Worm (Caenorhabditis elegans) whole organism, L4 larva: Measurements from ENCODE around the gene T01G1.4.
"Not testable (repeated sequence)": the region's sequence is repeated elsewhere in the genome, so short reads cannot be mapped to it uniquely, and the experiment has no call there.

Experiments
- D1046.2 ChIP-seq: fragments of 200-800 bp; sonication (Bioruptor generic); IDR thresholded peaks from 2 replicates; pipeline ENCODE4 v1.3.6; 2022; ENCODE audit warnings: missing genetic modification characterization, missing compliant biosample characterization
- F10B5.3 ChIP-seq: sonication (generic microtip); optimal IDR thresholded peaks from 2 replicates; lab custom pipeline; 2016; ENCODE audit warnings: mild to moderate bottlenecking, missing genetic modification characterization, missing compliant biosample characterization
- F26F4.8 ChIP-seq: fragments of 200-800 bp; sonication (Bioruptor generic); conservative IDR thresholded peaks from 2 replicates; pipeline ENCODE4 v1.3.6; 2022; ENCODE audit warnings: missing genetic modification characterization, missing compliant biosample characterization
- F49E8.2 ChIP-seq: sonication (generic microtip); optimal IDR thresholded peaks from 2 replicates; lab custom pipeline; 2016; ENCODE audit warnings: missing compliant biosample characterization, mild to moderate bottlenecking, missing genetic modification characterization, borderline replicate concordance
- Y105C5A.15 ChIP-seq: fragments of 200-800 bp; sonication (Bioruptor generic); IDR thresholded peaks from 2 replicates; pipeline ENCODE4 v1.3.6; 2022; ENCODE audit warnings: missing genetic modification characterization, missing compliant biosample characterization
- Y48G9A.11 ChIP-seq: fragments of 200-800 bp; sonication (Bioruptor generic); IDR thresholded peaks from 2 replicates; pipeline ENCODE4 v1.3.6; 2022; ENCODE audit warnings: missing genetic modification reagents, missing genetic modification characterization, missing compliant biosample characterization
- Y5F2A.4 ChIP-seq: fragments of 200-800 bp; sonication (Bioruptor generic); optimal IDR thresholded peaks from 2 replicates; lab custom pipeline; 2018; ENCODE audit warnings: mild to moderate bottlenecking, missing genetic modification characterization, missing compliant biosample characterization
- ZK337.2 ChIP-seq: fragments of 200-800 bp; sonication (Bioruptor generic); IDR thresholded peaks from 2 replicates; pipeline ENCODE4 v1.3.6; 2022; ENCODE audit warnings: missing genetic modification reagents, missing genetic modification characterization, missing compliant biosample characterization
- arid-1 ChIP-seq: fragments of 200-800 bp; sonication (Bioruptor generic); conservative IDR thresholded peaks from 2 replicates; pipeline ENCODE4 v1.3.6; 2022; ENCODE audit warnings: missing genetic modification reagents, missing genetic modification characterization, missing compliant biosample characterization
- ceh-28 ChIP-seq: fragments of 150-350 bp; optimal IDR thresholded peaks from 2 replicates; lab custom pipeline; 2014; ENCODE audit warnings: missing biosample characterization, missing genetic modification reagents, missing genetic modification characterization
- ceh-44 ChIP-seq: fragments of 200-800 bp; sonication (Bioruptor generic); IDR thresholded peaks from 2 replicates; pipeline ENCODE4 v1.3.6; 2022; ENCODE audit warnings: missing genetic modification reagents, missing genetic modification characterization, missing compliant biosample characterization
- ceh-82 ChIP-seq: sonication (generic microtip); optimal IDR thresholded peaks from 2 replicates; lab custom pipeline; 2017; ENCODE audit warnings: missing biosample characterization, missing genetic modification characterization
- ctbp-1 ChIP-seq: fragments of 200-800 bp; sonication (Bioruptor generic); IDR thresholded peaks from 2 replicates; pipeline ENCODE4 v1.3.6; 2022; ENCODE audit warnings: missing genetic modification reagents, missing genetic modification characterization, missing compliant biosample characterization
- daf-19 ChIP-seq: fragments of 200-800 bp; sonication (Bioruptor generic); conservative IDR thresholded peaks from 2 replicates; pipeline ENCODE4 v1.3.6; 2022; ENCODE audit warnings: missing genetic modification characterization, missing compliant biosample characterization
- dmd-8 ChIP-seq: fragments of 200-800 bp; sonication (Bioruptor generic); IDR thresholded peaks from 2 replicates; pipeline ENCODE4 v1.3.6; 2022; ENCODE audit warnings: missing genetic modification characterization, missing compliant biosample characterization
- duxl-1 ChIP-seq: sonication (generic microtip); optimal IDR thresholded peaks from 2 replicates; lab custom pipeline; 2016; ENCODE audit warnings: mild to moderate bottlenecking, missing genetic modification characterization, moderate library complexity, missing compliant biosample characterization; ENCODE audit not compliant: poor library complexity
- gei-8 ChIP-seq: fragments of 200-800 bp; sonication (Bioruptor generic); optimal IDR thresholded peaks from 2 replicates; lab custom pipeline; 2018; ENCODE audit warnings: mild to moderate bottlenecking, missing genetic modification characterization, missing compliant biosample characterization
- lim-7 ChIP-seq: fragments of 200-800 bp; sonication (Bioruptor generic); IDR thresholded peaks from 2 replicates; pipeline ENCODE4 v1.3.6; 2022; ENCODE audit warnings: missing genetic modification characterization, missing compliant biosample characterization
- lin-38 ChIP-seq: fragments of 200-800 bp; sonication (Bioruptor generic); IDR thresholded peaks from 2 replicates; pipeline ENCODE4 v1.3.6; 2022; ENCODE audit warnings: missing genetic modification reagents, missing genetic modification characterization, missing compliant biosample characterization
- lir-3 ChIP-seq: sonication (generic microtip); optimal IDR thresholded peaks from 2 replicates; lab custom pipeline; 2016; ENCODE audit warnings: mild to moderate bottlenecking, missing genetic modification characterization, missing compliant biosample characterization
- madf-5 ChIP-seq, 2 experiments: fragments of 200-800 bp; sonication (Bioruptor generic); IDR thresholded peaks; 2 replicates each; pipeline ENCODE4 v1.3.6; 2022; ENCODE audit warnings: missing compliant biosample characterization in 2 of 2, missing genetic modification characterization in 2 of 2
- mes-2 ChIP-seq: sonication (generic microtip); optimal IDR thresholded peaks from 2 replicates; lab custom pipeline; 2016; ENCODE audit warnings: missing genotype, mild to moderate bottlenecking, missing genetic modification characterization, missing compliant biosample characterization; ENCODE audit not compliant: poor library complexity, severe bottlenecking
- nhr-25 ChIP-seq: sonication (generic microtip); optimal IDR thresholded peaks from 2 replicates; lab custom pipeline; 2017; ENCODE audit warnings: missing genetic modification characterization, mild to moderate bottlenecking, missing compliant biosample characterization, antibody characterized with exemption, moderate library complexity, borderline replicate concordance; ENCODE audit not compliant: insufficient read depth
- nhr-48 ChIP-seq: sonication (generic microtip); optimal IDR thresholded peaks from 2 replicates; lab custom pipeline; 2016; ENCODE audit warnings: mild to moderate bottlenecking, missing genetic modification characterization, missing compliant biosample characterization
- nhr-6 ChIP-seq: fragments of 150-350 bp; optimal IDR thresholded peaks from 2 replicates; lab custom pipeline; 2014; ENCODE audit warnings: missing biosample characterization, missing genetic modification characterization
- pha-4 ChIP-seq, 2 experiments: fragments of 150-350 bp in 1 of 2; fragments of 200-800 bp in 1 of 2; sonication (Bioruptor generic) in 1 of 2; IDR thresholded peaks in 1 of 2; optimal IDR thresholded peaks in 1 of 2; 2 replicates each; pipeline versions ENCODE4 v1.3.6 to Lab custom; 2014 to 2022; ENCODE audit warnings: missing genetic modification characterization in 2 of 2, missing genetic modification reagents in 2 of 2, missing biosample characterization in 1 of 2, missing compliant biosample characterization in 1 of 2
- rbr-2 ChIP-seq: sonication (generic microtip); optimal IDR thresholded peaks from 2 replicates; lab custom pipeline; 2016; ENCODE audit warnings: missing genotype, missing genetic modification characterization, missing compliant biosample characterization
- sdz-12 ChIP-seq: fragments of 200-800 bp; sonication (Bioruptor generic); optimal IDR thresholded peaks from 2 replicates; lab custom pipeline; 2018; ENCODE audit warnings: mild to moderate bottlenecking, missing genetic modification characterization, missing compliant biosample characterization
- snpc-1.2 ChIP-seq: fragments of 200-800 bp; sonication (Bioruptor generic); IDR thresholded peaks from 2 replicates; pipeline ENCODE4 v1.3.6; 2022; ENCODE audit warnings: missing genetic modification reagents, missing genetic modification characterization, missing compliant biosample characterization
- unc-130 ChIP-seq: sonication (generic microtip); optimal IDR thresholded peaks from 2 replicates; lab custom pipeline; 2016; ENCODE audit warnings: missing genetic modification reagents, missing genetic modification characterization, missing compliant biosample characterization
- unc-39 ChIP-seq: sonication (generic microtip); optimal IDR thresholded peaks from 2 replicates; lab custom pipeline; 2017; ENCODE audit warnings: missing biosample characterization, missing genetic modification characterization
- zip-11 ChIP-seq: fragments of 200-800 bp; sonication (Bioruptor generic); IDR thresholded peaks from 2 replicates; pipeline ENCODE4 v1.3.6; 2022; ENCODE audit warnings: missing genetic modification characterization, missing compliant biosample characterization

T01G1.4 gene

DNA sequence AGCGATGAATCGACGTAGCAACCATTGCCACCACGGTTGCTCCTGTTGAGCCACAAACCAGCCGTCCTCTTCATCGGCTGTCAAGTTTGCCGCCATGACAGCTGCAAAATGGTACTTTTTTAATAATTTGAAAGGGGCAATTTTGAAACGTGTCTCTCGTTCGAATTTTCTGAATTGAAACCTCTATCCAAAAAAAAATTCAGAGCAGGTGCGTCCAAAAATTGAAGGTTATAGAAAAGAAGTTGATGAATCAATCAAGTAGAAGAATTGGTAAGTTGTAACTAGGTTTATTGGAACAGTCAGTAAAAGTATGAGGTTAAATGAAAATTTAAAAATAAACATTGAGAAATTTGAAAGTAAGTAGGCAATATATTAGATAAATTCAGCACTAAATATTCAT is at the start of gene T01G1.4:
Gene T01G1.4 (minus strand): TSS at position 101 of the 400 bp plus-strand sequence.
- no peak for TF ChIP-seq sdz-12 (GFP tag; lab: Kevin White, UChicago)
- no peak for TF ChIP-seq Y48G9A.11
- no peak for TF ChIP-seq ceh-28 (tag; lab: Kevin White, UChicago)
- no peak for TF ChIP-seq Y5F2A.4 (GFP tag; lab: Kevin White, UChicago)
- no peak for TF ChIP-seq F10B5.3 (tag; lab: Kevin White, UChicago)
- TF ChIP-seq nhr-48 (tag; lab: Kevin White, UChicago) = no peak
- TF ChIP-seq ZK337.2 (GFP tag; lab: Robert Waterston, UW) = no peak
- TF ChIP-seq D1046.2 = no peak
- TF ChIP-seq daf-19 = no peak
- no peak for TF ChIP-seq zip-11 (GFP tag; lab: Robert Waterston, UW)
- TF ChIP-seq lir-3 = no peak
- no peak for TF ChIP-seq unc-39 (tag; lab: Kevin White, UChicago)
- TF ChIP-seq rbr-2 (tag; lab: Kevin White, UChicago) = no peak
- no peak for TF ChIP-seq pha-4 (GFP tag; IDR thresholded peaks at IDR 0.05; lab: Robert Waterston, UW)
- TF ChIP-seq pha-4 (tag; optimal IDR thresholded peaks at IDR 0.05; lab: Kevin White, UChicago) = no peak
- TF ChIP-seq ceh-82 = no peak
- TF ChIP-seq ceh-44 (GFP tag; lab: Robert Waterston, UW) = no peak
- TF ChIP-seq nhr-25 (tag; lab: Kevin White, UChicago) = no peak

DNA sequence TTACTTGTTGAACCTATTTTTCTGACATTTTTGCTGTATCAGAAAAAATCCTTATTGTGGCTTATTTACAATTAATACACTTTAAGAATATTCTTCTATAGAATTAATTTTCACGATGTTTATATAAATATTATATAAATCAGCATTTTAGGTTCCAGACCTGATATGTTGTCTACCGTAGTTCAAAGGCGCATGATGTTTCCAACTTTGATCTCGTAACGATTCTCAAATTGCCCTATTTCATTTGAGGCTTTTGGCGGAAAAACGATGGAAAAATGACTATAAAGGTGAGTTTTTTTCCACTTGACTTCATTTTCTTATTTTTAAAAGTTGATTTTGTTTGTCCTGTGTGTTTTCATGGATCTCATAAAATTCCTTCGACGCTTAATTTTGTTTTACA is 48.8 kb upstream of the T01G1.4 start, which contains the start of gene gfat-2:
Gene gfat-2 (plus strand): TSS at position 145 of the 400 bp plus-strand sequence.
- TF ChIP-seq unc-130 (GFP tag; lab: Kevin White, UChicago) = peak; percentile 10
- TF ChIP-seq madf-5 (GFP tag; IDR thresholded peaks at IDR 0.05; lab: Robert Waterston, UW) = no peak
- TF ChIP-seq Y105C5A.15 = no peak
- TF ChIP-seq gei-8 = no peak
- TF ChIP-seq duxl-1 (tag; lab: Kevin White, UChicago) = no peak

DNA sequence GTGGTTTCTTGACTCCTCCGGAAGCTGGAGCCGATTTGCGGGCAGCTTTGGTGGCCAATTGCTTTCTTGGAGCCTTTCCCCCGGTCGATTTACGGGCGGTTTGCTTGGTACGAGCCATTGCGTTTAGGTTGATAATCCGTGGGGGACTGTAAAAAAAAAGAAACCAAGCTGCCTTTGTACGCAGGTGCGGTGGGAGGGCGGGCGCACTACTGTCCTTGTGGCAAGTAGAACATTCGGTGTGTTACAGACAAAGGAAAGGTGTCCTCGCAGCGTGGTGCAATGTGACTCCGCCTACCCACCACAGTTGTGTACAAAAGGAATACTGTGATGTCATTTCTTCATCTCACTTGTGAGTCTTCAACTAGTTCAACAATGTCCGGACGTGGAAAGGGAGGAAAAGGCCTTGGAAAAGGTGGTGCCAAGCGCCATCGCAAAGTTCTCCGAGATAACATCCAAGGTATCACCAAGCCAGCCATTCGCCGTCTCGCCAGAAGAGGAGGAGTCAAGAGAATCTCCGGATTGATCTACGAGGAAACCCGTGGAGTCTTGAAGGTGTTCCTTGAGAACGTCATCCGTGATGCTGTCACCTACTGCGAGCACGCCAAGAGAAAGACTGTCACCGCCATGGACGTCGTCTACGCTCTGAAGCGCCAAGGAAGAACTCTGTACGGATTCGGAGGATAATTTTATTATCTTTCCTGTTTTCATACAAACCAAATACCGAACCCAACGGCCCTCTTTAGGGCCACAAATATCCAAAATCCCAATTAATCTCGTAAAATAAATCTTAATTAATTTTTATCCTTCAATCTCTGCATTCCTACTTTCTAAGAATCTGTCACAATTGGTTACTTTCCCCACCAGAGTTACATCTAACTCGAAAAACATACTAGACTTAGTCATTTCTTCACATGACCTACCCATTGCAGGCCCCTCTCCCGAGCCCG is 45.7 kb upstream of the T01G1.4 start, which contains the start of the genes his-63 and his-64:
Gene his-63 (minus strand): TSS at position 118 of the 947 bp plus-strand sequence.
Gene his-64 (plus strand): TSS at position 373 of the 947 bp plus-strand sequence.
- TF ChIP-seq F26F4.8 (GFP tag; lab: Robert Waterston, UW) (0 out of 2 replicates have a peak, but pooled peaks have one; percentile 56), mes-2 (tag; lab: Kevin White, UChicago) (peak; percentile 45), Y48G9A.11 (peak; percentile 74), lin-38 (peak; percentile 55; the same call in 1 of the 2 replicates), nhr-6 (tag; lab: Kevin White, UChicago) (peak; percentile 12), ctbp-1 (GFP tag; lab: Robert Waterston, UW) (0 out of 2 replicates have a peak, but pooled peaks have one; percentile 17), snpc-1.2 (peak; percentile 78), lim-7 (GFP tag; lab: Robert Waterston, UW) (peak; percentile 32; the same call in 1 of the 2 replicates), Y105C5A.15 (0 out of 2 replicates have a peak, but pooled peaks have one; percentile 49), pha-4 (GFP tag; IDR thresholded peaks at IDR 0.05; lab: Robert Waterston, UW) (0 out of 2 replicates have a peak, but pooled peaks have one; percentile 8), F49E8.2 (tag; lab: Kevin White, UChicago) (peak; percentile 25)
- TF ChIP-seq pha-4 (tag; optimal IDR thresholded peaks at IDR 0.05; lab: Kevin White, UChicago) = not testable (repeated sequence)

DNA sequence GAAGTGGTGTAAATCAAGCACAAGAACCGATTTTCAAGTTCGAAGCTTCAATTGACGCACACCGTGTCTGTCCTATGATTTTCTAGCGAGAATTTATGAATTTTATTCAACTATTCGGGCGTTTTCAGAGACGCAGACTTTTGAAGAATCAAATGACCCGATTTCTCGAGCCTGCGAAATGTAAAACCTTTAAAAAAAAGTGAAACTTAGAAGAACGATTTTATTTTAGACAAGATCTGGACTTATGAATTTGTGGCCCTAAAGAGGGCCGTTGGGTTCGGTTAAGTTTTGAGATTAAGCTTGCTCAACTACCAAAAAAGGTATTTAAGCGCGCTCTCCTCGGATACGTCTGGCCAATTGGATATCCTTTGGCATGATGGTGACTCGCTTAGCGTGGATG is 44.8 kb upstream of the T01G1.4 start:
- TF ChIP-seq lin-38 = peak; percentile 33; the same call in 1 of the 2 replicates
- peak; percentile 50; the same call in 1 of the 2 replicates for TF ChIP-seq snpc-1.2
- 0 out of 2 replicates have a peak, but pooled peaks have one; percentile 7 for TF ChIP-seq dmd-8 (GFP tag; lab: Robert Waterston, UW)
- TF ChIP-seq arid-1 (GFP tag; lab: Robert Waterston, UW) = 0 out of 2 replicates have a peak, but pooled peaks have one; percentile 17
